Fruit fly (Drosophila melanogaster): ENCODE data around the gene Ufd1.

The Ufd1 gene

DNA sequence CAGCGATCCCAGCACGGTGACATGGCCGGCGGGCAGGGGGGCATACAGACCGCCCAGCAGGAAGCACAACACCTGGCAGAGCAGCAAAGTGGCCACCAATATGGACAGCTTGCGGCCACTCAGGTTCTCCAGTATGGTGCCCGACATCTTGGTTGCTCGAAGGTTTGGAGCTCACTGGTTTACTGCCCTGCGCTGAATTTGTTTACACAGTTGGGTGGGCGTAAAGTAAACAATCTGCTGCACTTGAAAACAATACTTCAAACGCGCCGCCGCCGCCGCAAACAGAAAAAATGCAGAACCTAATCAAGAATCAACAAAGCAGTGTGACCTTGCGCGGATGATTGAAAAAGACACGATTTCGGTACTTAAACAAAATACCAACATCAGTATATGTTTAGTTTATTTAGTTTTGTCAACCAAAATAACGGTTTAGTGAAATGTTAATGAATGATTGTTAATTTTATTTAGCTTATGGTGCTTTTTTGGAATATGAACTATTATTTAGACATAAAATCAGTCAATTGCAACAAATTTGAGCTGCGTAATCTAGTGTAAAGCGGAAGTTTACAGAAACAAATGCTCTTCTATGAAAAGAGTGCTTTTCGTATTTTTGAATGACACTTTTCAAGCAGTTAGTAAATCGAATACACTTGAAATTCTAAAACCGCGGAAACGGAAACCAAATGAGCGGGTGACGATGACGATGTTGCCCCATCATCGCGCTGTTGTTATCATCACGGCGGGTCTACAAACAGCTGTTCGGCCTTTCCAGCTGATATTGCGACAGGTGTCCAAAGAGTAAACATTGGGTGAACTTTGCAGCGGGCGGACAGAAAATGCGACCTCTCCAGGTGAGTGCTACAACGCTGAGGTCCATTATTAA lies 46.5 kb upstream of the Ufd1 start, which contains the start of the genes wls and Adck5 (continued):
- TF ChIP-seq CG16779 (tag; optimal IDR thresholded peaks at IDR 0.05), result peak; percentile 34
- peak; percentile 52 for TF ChIP-seq CG8632 (GFP tag; optimal IDR thresholded peaks at IDR 0.05)
- TF ChIP-seq Sox15 (GFP tag; optimal IDR thresholded peaks at IDR 0.05), result no peak
- TF ChIP-seq CG11762 (GFP tag; optimal IDR thresholded peaks at IDR 0.05; ENCODE audit: insufficient read depth), result peak; percentile 6
- TF ChIP-seq CG4318 (GFP tag; optimal IDR thresholded peaks at IDR 0.05), result no peak
- no peak for TF ChIP-seq Sox14 (GFP tag; optimal IDR thresholded peaks at IDR 0.05)
- TF ChIP-seq Met (GFP tag; optimal IDR thresholded peaks at IDR 0.05), result no peak
- TF ChIP-seq Ets21C (GFP tag; optimal IDR thresholded peaks at IDR 0.05), result no peak
- TF ChIP-seq salr (GFP tag; optimal IDR thresholded peaks at IDR 0.05), result peak in 1 of 2 experiments; percentile 50

DNA sequence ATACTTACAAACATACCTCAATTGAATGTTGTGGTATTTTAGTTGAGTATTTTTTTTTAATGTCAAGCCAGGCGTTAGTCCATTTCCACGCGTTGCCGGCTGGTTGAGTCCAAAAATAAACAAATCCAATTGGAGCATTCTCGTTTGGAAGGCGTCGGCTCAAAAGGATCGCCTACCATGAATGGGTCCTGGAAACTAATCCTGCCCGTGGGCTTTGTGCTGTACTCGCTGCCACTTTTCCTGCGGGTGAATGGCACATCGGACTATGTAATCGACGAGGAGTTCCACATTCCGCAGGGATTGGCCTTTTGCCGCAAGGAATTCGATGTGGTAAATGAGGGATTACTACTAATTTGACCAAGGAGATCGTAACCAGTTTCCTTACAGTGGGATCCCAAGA lies 41.9 kb upstream of the Ufd1 start, which contains the start of gene Alg10:
Gene Alg10 (plus strand): TSS at position 73 of the 400 bp plus-strand sequence.
- TF ChIP-seq CG31627 (GFP tag; optimal IDR thresholded peaks at IDR 0.05) (no peak), pdm3 (GFP tag; optimal IDR thresholded peaks at IDR 0.05) (no peak), fkh (GFP tag; optimal IDR thresholded peaks at IDR 0.05) (peak; percentile 57)

DNA sequence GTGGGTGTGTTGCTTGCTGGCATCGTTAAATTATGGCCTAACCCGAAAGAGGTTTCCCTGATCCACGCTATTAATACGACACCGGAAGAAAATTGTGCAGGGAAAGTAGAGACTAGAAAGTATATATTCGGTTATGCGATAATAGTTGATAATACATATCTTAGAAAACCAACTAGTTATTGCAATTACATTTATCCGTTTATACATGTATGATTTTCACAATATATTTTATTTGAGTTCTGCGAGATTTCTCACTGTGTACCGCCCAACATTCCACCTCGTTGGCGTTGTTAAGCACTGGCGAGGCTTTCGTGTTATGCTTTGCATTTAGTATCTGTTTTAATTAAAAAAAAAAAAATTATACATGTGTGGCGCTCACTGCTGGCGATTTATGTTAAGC lies 32.4 kb upstream of the Ufd1 start:
- TF ChIP-seq Eip78C (GFP tag), result peak; percentile 87
- no peak for TF ChIP-seq spab (GFP tag; optimal IDR thresholded peaks at IDR 0.05)
- peak; percentile 71 for TF ChIP-seq Hr4 (GFP tag; optimal IDR thresholded peaks at IDR 0.05)
- peak; percentile 57 for TF ChIP-seq net (GFP tag; optimal IDR thresholded peaks at IDR 0.05)
- TF ChIP-seq CG15336 (GFP tag; IDR thresholded peaks at IDR 0.05), result peak; percentile 85
- peak; percentile 5 for TF ChIP-seq dsx (GFP tag; optimal IDR thresholded peaks at IDR 0.05; ENCODE audit: poor library complexity, severe bottlenecking)
- TF ChIP-seq CG6163 (GFP tag; IDR thresholded peaks at IDR 0.05), result peak; percentile 70
- TF ChIP-seq salr (GFP tag; optimal IDR thresholded peaks at IDR 0.05), result peak in 1 of 2 experiments; percentile 35
- TF ChIP-seq achi (GFP tag; optimal IDR thresholded peaks at IDR 0.05), result peak; percentile 59
- no peak for TF ChIP-seq cyc (GFP tag; optimal IDR thresholded peaks at IDR 0.05)
- no peak for TF ChIP-seq CG10669 (GFP tag; optimal IDR thresholded peaks at IDR 0.05)
- TF ChIP-seq CG4318 (GFP tag; optimal IDR thresholded peaks at IDR 0.05), result peak; percentile 38
- no peak for TF ChIP-seq Eip93F (GFP tag; optimal IDR thresholded peaks at IDR 0.05)
- no peak for TF ChIP-seq Hr38 (GFP tag; optimal IDR thresholded peaks at IDR 0.05)
- no peak for TF ChIP-seq Ets96B (tag; optimal IDR thresholded peaks at IDR 0.05)
- TF ChIP-seq CG6808 (GFP tag; optimal IDR thresholded peaks at IDR 0.05), result peak; percentile 14
- TF ChIP-seq Met (GFP tag; optimal IDR thresholded peaks at IDR 0.05), result peak; percentile 43
- TF ChIP-seq Sox14 (GFP tag; optimal IDR thresholded peaks at IDR 0.05), result peak; percentile 9
- no peak for TF ChIP-seq fkh (GFP tag; optimal IDR thresholded peaks at IDR 0.05)
- peak; percentile 32 for TF ChIP-seq esn (GFP tag; optimal IDR thresholded peaks at IDR 0.05)
- no peak for TF ChIP-seq Eip75B (GFP tag; optimal IDR thresholded peaks at IDR 0.05)
- peak; percentile 62 for TF ChIP-seq pdm3 (GFP tag; optimal IDR thresholded peaks at IDR 0.05)
- TF ChIP-seq Ets21C (GFP tag; optimal IDR thresholded peaks at IDR 0.05), result no peak
- TF ChIP-seq Lpt (GFP tag; optimal IDR thresholded peaks at IDR 0.05), result no peak
- TF ChIP-seq Sox15 (GFP tag; optimal IDR thresholded peaks at IDR 0.05), result no peak
- no peak for TF ChIP-seq svp (GFP tag)
- no peak for TF ChIP-seq vri (GFP tag; optimal IDR thresholded peaks at IDR 0.05)
- TF ChIP-seq Gug (GFP tag; IDR thresholded peaks at IDR 0.05), result peak; percentile 69; the same call in 1 of the 2 replicates
- peak; percentile 62 for TF ChIP-seq CG6276 (GFP tag; optimal IDR thresholded peaks at IDR 0.05)
- no peak for TF ChIP-seq CG1621 (tag; optimal IDR thresholded peaks at IDR 0.05)
- TF ChIP-seq ss (GFP tag; optimal IDR thresholded peaks at IDR 0.05), result no peak
- TF ChIP-seq CG11902 (GFP tag; optimal IDR thresholded peaks at IDR 0.05), result no peak
- TF ChIP-seq CG31627 (GFP tag; optimal IDR thresholded peaks at IDR 0.05), result peak; percentile 38
- peak; percentile 81 for TF ChIP-seq eg (GFP tag; IDR thresholded peaks at IDR 0.05)
- no peak for TF ChIP-seq CG8319 (GFP tag; optimal IDR thresholded peaks at IDR 0.05)
- peak; percentile 82; the same call in 2 of the 3 replicates for TF ChIP-seq CG8119 (GFP tag; IDR thresholded peaks at IDR 0.05)
- TF ChIP-seq lz (GFP tag; optimal IDR thresholded peaks at IDR 0.05), result peak; percentile 20
- no peak for TF ChIP-seq CG11762 (GFP tag; optimal IDR thresholded peaks at IDR 0.05; ENCODE audit: insufficient read depth)
- no peak for TF ChIP-seq CG6854 (GFP tag; optimal IDR thresholded peaks at IDR 0.05)
- TF ChIP-seq CG6792 (GFP tag; optimal IDR thresholded peaks at IDR 0.05), result no peak
- TF ChIP-seq CG32006 (GFP tag; optimal IDR thresholded peaks at IDR 0.05), result peak; percentile 70
- TF ChIP-seq CG7368 (GFP tag; optimal IDR thresholded peaks at IDR 0.05), result no peak

All from whole organism, prepupa.